Fruit fly (Drosophila melanogaster): ENCODE measurements around the gene CG14073.

The CG14073 gene

dm6 chr3L:18761728-18762127, 58.7 kb downstream of the CG14073 start:
- no peak for TF ChIP-seq Camta (GFP tag; optimal IDR thresholded peaks at IDR 0.05)
- TF ChIP-seq abd-A (tag; optimal IDR thresholded peaks at IDR 0.05), result no peak
- TF ChIP-seq chinmo (GFP tag; IDR thresholded peaks at IDR 0.05; ENCODE audit: partially characterized antibody), result 0 out of 4 replicates have a peak, but pooled peaks have one; percentile 68
- no peak for TF ChIP-seq CG10209 (GFP tag; optimal IDR thresholded peaks at IDR 0.05)
- TF ChIP-seq eve (GFP tag; optimal IDR thresholded peaks at IDR 0.05), result peak in 1 of 2 experiments; percentile 27
- TF ChIP-seq inv (GFP tag; IDR thresholded peaks at IDR 0.05; ENCODE audit: partially characterized antibody), result no peak
- no peak for TF ChIP-seq CG11247 (GFP tag; IDR thresholded peaks at IDR 0.05)
- TF ChIP-seq Eip74EF (GFP tag; optimal IDR thresholded peaks at IDR 0.05), result no peak
- no peak for TF ChIP-seq Dll (GFP tag; IDR thresholded peaks at IDR 0.05; ENCODE audit: partially characterized antibody)
- TF ChIP-seq Ssrp (tag; optimal IDR thresholded peaks at IDR 0.05), result no peak

- TF ChIP-seq nom (GFP tag; optimal IDR thresholded peaks at IDR 0.05) (peak; percentile 44), CG1792 (GFP tag; optimal IDR thresholded peaks at IDR 0.05) (no peak), grau (tag; optimal IDR thresholded peaks at IDR 0.05) (peak; percentile 55), ci (GFP tag; IDR thresholded peaks at IDR 0.05) (peak; percentile 34; the same call in 1 of the 3 replicates), sd (tag; optimal IDR thresholded peaks at IDR 0.05) (peak; percentile 21), cg (GFP tag; optimal IDR thresholded peaks at IDR 0.05) (peak; percentile 47), B-H1 (GFP tag; IDR thresholded peaks at IDR 0.05) (no peak), toy (GFP tag; IDR thresholded peaks at IDR 0.05) (no peak), Blimp-1 (GFP tag; optimal IDR thresholded peaks at IDR 0.05) (peak; percentile 29), H15 (GFP tag; IDR thresholded peaks at IDR 0.05) (0 out of 3 replicates have a peak, but pooled peaks have one; percentile 14), CG10147 (GFP tag; optimal IDR thresholded peaks at IDR 0.05) (no peak), NK7.1 (GFP tag; optimal IDR thresholded peaks at IDR 0.05) (no peak), pan (optimal IDR thresholded peaks at IDR 0.05) (no peak), pan (GFP tag; optimal IDR thresholded peaks at IDR 0.05 in 1 of 2, IDR thresholded peaks at IDR 0.05 in 1 of 2) (peak in 1 of 2 experiments; percentile 8), sens (GFP tag) (peak; percentile 79), Drgx (GFP tag; IDR thresholded peaks at IDR 0.05) (peak; percentile 79), vnd (GFP tag; IDR thresholded peaks at IDR 0.05; ENCODE audit: partially characterized antibody) (no peak), ftz-f1 (GFP tag; optimal IDR thresholded peaks at IDR 0.05) (peak; percentile 39), crol (GFP tag; IDR thresholded peaks at IDR 0.05) (peak; percentile 86), Adf1 (GFP tag; IDR thresholded peaks at IDR 0.05) (peak; percentile 91), gem (tag; optimal IDR thresholded peaks at IDR 0.05) (peak; percentile 20), Rfx (GFP tag; IDR thresholded peaks at IDR 0.05) (0 out of 2 replicates have a peak, but pooled peaks have one; percentile 17), chinmo (GFP tag; IDR thresholded peaks at IDR 0.05; ENCODE audit: partially characterized antibody) (peak; percentile 84; the same call in 2 of the 4 replicates), Ets65A (GFP tag) (no peak), Rx (GFP tag; IDR thresholded peaks at IDR 0.05) (no peak), CG11696 (GFP tag; IDR thresholded peaks at IDR 0.05) (0 out of 2 replicates have a peak, but pooled peaks have one; percentile 20), az2 (GFP tag; optimal IDR thresholded peaks at IDR 0.05) (no peak), z (GFP tag; IDR thresholded peaks at IDR 0.05) (0 out of 3 replicates have a peak, but pooled peaks have one; percentile 53), row (GFP tag; IDR thresholded peaks at IDR 0.05) (peak; percentile 32; the same call in 1 of the 3 replicates), E2f2 (GFP tag; IDR thresholded peaks at IDR 0.05) (peak; percentile 26; the same call in 1 of the 2 replicates), Med (GFP tag) (peak; percentile 55), Dip2 (GFP tag; IDR thresholded peaks at IDR 0.05) (no peak), Optix (GFP tag; IDR thresholded peaks at IDR 0.05) (no peak), CG1233 (GFP tag; optimal IDR thresholded peaks at IDR 0.05) (no peak), Trl (optimal IDR thresholded peaks at IDR 0.05) (peak; percentile 38 to 57), Trl (GFP tag; optimal IDR thresholded peaks at IDR 0.05) (no peak), vvl (GFP tag; IDR thresholded peaks at IDR 0.05) (peak; percentile 30; the same call in 1 of the 2 replicates), sna (GFP tag; IDR thresholded peaks at IDR 0.05; ENCODE audit: partially characterized antibody) (0 out of 2 replicates have a peak, but pooled peaks have one; percentile 23), Deaf1 (tag; optimal IDR thresholded peaks at IDR 0.05) (peak; percentile 28), CG4404 (GFP tag; IDR thresholded peaks at IDR 0.05) (no peak)
Measured at dm6 chr3L:18760421-18761045, 59.9 kb downstream of the CG14073 start.

Measured in whole organism, embryonic.